Fruit fly (Drosophila melanogaster): ENCODE results near the gene CG7394.
A peak's percentile ranks its signal among the peaks of the same experiment; 100 is the strongest.

Gene CG7394

DNA sequence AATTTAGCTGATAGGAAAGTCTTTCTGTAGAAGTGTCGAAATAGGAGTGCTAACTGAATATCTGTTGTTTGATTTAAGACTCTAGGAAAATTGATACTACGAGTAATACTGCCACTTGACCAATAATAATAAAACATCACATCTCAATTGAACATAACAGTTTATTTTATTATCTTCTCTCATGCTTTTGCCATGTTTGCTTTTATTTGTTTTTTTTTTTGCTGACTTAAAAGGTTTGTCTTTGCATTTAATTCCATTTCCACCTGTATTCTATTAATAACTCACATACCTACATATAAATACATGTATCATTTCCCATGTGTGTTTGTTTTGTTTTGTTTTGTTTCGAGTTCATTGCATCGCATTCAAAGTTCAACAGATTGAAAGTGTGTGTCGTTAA is 39.2 kb upstream of the CG7394 start, which contains the start of the genes CG11714 and Fuca:
Gene CG11714, minus strand, starts transcription at position 101 of the 400 bp plus-strand sequence.
Gene Fuca, minus strand, starts transcription at position 101 of the 400 bp plus-strand sequence.
- TF ChIP-seq svp (GFP tag) (no peak), achi (GFP tag; optimal IDR thresholded peaks at IDR 0.05) (no peak), CG11762 (GFP tag; optimal IDR thresholded peaks at IDR 0.05; ENCODE audit: insufficient read depth) (no peak), eg (GFP tag; IDR thresholded peaks at IDR 0.05) (no peak), lz (GFP tag; optimal IDR thresholded peaks at IDR 0.05) (no peak), fd85E (GFP tag; optimal IDR thresholded peaks at IDR 0.05) (no peak), Eip75B (GFP tag; optimal IDR thresholded peaks at IDR 0.05) (no peak)

DNA sequence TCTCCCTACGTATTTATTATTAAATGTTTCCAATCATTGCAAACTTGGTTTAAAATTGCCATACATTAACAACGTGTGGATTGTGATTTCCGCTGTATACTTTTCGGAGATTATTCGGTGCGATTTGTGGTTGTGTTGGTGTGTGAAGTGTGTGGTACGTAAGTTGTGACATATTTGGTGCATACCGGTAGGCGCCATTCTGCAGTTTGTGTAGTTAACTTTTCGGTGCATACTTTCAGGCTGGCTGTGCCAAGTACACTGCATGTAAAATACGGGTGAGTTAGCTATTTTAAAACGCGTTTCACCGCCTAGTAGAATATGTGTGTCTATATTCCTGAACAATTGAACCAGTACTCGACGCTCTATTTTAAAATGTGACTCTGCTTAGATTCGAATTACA is 38.5 kb upstream of the CG7394 start:
- TF ChIP-seq CG8119 (GFP tag; IDR thresholded peaks at IDR 0.05), result no peak
- TF ChIP-seq cyc (GFP tag; optimal IDR thresholded peaks at IDR 0.05), result no peak
- peak; percentile 8 for TF ChIP-seq Eip78C (GFP tag)

DNA sequence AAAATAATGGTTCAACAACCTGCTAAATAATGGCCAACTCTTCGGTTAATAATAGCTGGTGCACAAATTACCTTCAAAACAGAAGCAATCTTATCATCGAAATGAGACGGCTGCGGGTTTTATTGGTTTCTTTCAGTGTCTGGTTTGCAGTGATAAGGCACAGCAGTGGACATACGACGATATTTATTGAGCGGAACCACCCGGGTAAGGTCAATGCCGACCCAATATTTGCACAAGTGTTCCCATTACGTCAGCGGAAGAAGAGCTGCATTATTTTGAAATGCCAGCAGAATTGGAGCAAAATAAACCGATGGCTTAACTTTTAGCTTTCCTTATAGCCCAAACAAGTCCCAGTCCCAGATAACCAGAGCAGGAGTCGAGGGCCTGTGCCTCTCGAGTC is 36.0 kb upstream of the CG7394 start:
- TF ChIP-seq Lpt (GFP tag; optimal IDR thresholded peaks at IDR 0.05) (no peak), Gug (GFP tag; IDR thresholded peaks at IDR 0.05) (no peak), CG6808 (GFP tag; optimal IDR thresholded peaks at IDR 0.05) (no peak), pdm3 (GFP tag; optimal IDR thresholded peaks at IDR 0.05) (no peak), CG6276 (GFP tag; optimal IDR thresholded peaks at IDR 0.05) (no peak), CG8632 (GFP tag; optimal IDR thresholded peaks at IDR 0.05) (no peak), CG3919 (GFP tag; optimal IDR thresholded peaks at IDR 0.05) (no peak), Blimp-1 (GFP tag; optimal IDR thresholded peaks at IDR 0.05) (no peak), eg (GFP tag; IDR thresholded peaks at IDR 0.05) (no peak), CG15336 (GFP tag; IDR thresholded peaks at IDR 0.05) (no peak), Sox102F (GFP tag; optimal IDR thresholded peaks at IDR 0.05) (no peak), CG8119 (GFP tag; IDR thresholded peaks at IDR 0.05) (no peak), CG8319 (GFP tag; optimal IDR thresholded peaks at IDR 0.05) (no peak), fd59A (GFP tag; optimal IDR thresholded peaks at IDR 0.05) (no peak), CG6163 (GFP tag; IDR thresholded peaks at IDR 0.05) (no peak), OdsH (GFP tag; optimal IDR thresholded peaks at IDR 0.05) (no peak), dsx (GFP tag; optimal IDR thresholded peaks at IDR 0.05; ENCODE audit: poor library complexity, severe bottlenecking) (no peak), CG11294 (GFP tag; IDR thresholded peaks at IDR 0.05) (no peak), CG6854 (GFP tag; optimal IDR thresholded peaks at IDR 0.05) (peak; percentile 19), Sox14 (GFP tag; optimal IDR thresholded peaks at IDR 0.05) (no peak), ss (GFP tag; optimal IDR thresholded peaks at IDR 0.05) (no peak), CG10631 (GFP tag; optimal IDR thresholded peaks at IDR 0.05) (no peak), fd85E (GFP tag; optimal IDR thresholded peaks at IDR 0.05) (no peak), Hr39 (GFP tag; optimal IDR thresholded peaks at IDR 0.05) (no peak), CG6792 (GFP tag; optimal IDR thresholded peaks at IDR 0.05) (no peak), CG31627 (GFP tag; optimal IDR thresholded peaks at IDR 0.05) (no peak), cyc (GFP tag; optimal IDR thresholded peaks at IDR 0.05) (no peak), Smox (GFP tag; optimal IDR thresholded peaks at IDR 0.05) (no peak), Ets21C (GFP tag; optimal IDR thresholded peaks at IDR 0.05) (no peak), vri (GFP tag; optimal IDR thresholded peaks at IDR 0.05) (peak; percentile 78), Eip75B (GFP tag; optimal IDR thresholded peaks at IDR 0.05) (no peak), CG11902 (GFP tag; optimal IDR thresholded peaks at IDR 0.05) (no peak), Met (GFP tag; optimal IDR thresholded peaks at IDR 0.05) (peak; percentile 3), Eip78C (GFP tag) (peak; percentile 20), Hr4 (GFP tag; optimal IDR thresholded peaks at IDR 0.05) (no peak), esn (GFP tag; optimal IDR thresholded peaks at IDR 0.05) (peak; percentile 29), CG34406 (GFP tag; optimal IDR thresholded peaks at IDR 0.05) (no peak), CG7368 (GFP tag; optimal IDR thresholded peaks at IDR 0.05) (no peak), CG16779 (tag; optimal IDR thresholded peaks at IDR 0.05) (no peak), net (GFP tag; optimal IDR thresholded peaks at IDR 0.05) (no peak), dac (GFP tag; optimal IDR thresholded peaks at IDR 0.05) (no peak), fkh (GFP tag; optimal IDR thresholded peaks at IDR 0.05) (peak; percentile 30), spab (GFP tag; optimal IDR thresholded peaks at IDR 0.05) (no peak), svp (GFP tag) (peak; percentile 96), CG9139 (GFP tag; optimal IDR thresholded peaks at IDR 0.05) (no peak), achi (GFP tag; optimal IDR thresholded peaks at IDR 0.05) (no peak)

Measured in whole organism, prepupa.